Fruit fly (Drosophila melanogaster): Measurements from ENCODE around the gene CG5321.

CG5321 gene

DNA sequence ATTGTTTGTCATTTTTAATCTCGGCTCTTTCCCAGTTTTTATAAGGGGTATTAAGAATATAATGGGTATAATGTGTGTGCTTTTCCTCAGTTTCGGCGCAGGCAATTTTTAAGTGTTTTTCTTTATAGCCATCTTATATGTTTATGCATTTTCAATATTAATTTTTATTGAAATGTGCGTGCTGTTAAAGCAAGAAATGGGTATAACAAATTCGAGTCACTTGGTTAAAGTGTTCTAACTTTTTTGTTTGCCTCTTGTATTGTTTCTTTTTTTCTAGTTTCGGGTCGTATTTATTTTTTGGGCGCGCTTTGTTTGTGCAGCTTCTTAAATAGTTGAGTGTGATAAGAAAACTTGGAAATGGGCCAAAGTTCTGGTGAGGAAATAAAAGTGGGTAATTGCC lies 46.2 kb upstream of the CG5321 start (continued):
- peak; percentile 22 for TF ChIP-seq Jarid2 (GFP tag; optimal IDR thresholded peaks at IDR 0.05)
- peak; percentile 76 for TF ChIP-seq pnt (GFP tag; optimal IDR thresholded peaks at IDR 0.05)
- no peak for TF ChIP-seq CG9797 (GFP tag; optimal IDR thresholded peaks at IDR 0.05)
- no peak for TF ChIP-seq ash1 (GFP tag; optimal IDR thresholded peaks at IDR 0.05)
- TF ChIP-seq gsb-n (tag; optimal IDR thresholded peaks at IDR 0.05), result peak; percentile 68
- TF ChIP-seq Mad (GFP tag; optimal IDR thresholded peaks at IDR 0.05), result peak; percentile 12
- peak; percentile 73 for TF ChIP-seq CG17359 (tag; optimal IDR thresholded peaks at IDR 0.05)
- peak; percentile 68 for TF ChIP-seq ttk (GFP tag; IDR thresholded peaks at IDR 0.05)
- peak; percentile 10 for TF ChIP-seq lilli (GFP tag; optimal IDR thresholded peaks at IDR 0.05)
- TF ChIP-seq CG9727 (GFP tag; optimal IDR thresholded peaks at IDR 0.05), result peak; percentile 58
- TF ChIP-seq CG11093 (GFP tag; IDR thresholded peaks at IDR 0.05), result peak; percentile 42; the same call in 1 of the 3 replicates
- TF ChIP-seq D19B (GFP tag; optimal IDR thresholded peaks at IDR 0.05), result peak; percentile 85
- no peak for TF ChIP-seq abd-A (tag; optimal IDR thresholded peaks at IDR 0.05)
- peak; percentile 32; the same call in 1 of the 2 replicates for TF ChIP-seq wor (GFP tag; IDR thresholded peaks at IDR 0.05)
- TF ChIP-seq D (optimal IDR thresholded peaks at IDR 0.05), result no peak
- peak; percentile 69 for TF ChIP-seq D (GFP tag; optimal IDR thresholded peaks at IDR 0.05)
- TF ChIP-seq gem (tag; optimal IDR thresholded peaks at IDR 0.05), result peak; percentile 81
- TF ChIP-seq fd102C (GFP tag; optimal IDR thresholded peaks at IDR 0.05), result no peak
- TF ChIP-seq ems (GFP tag; optimal IDR thresholded peaks at IDR 0.05), result peak; percentile 47
- TF ChIP-seq Hmr (GFP tag; optimal IDR thresholded peaks at IDR 0.05), result peak; percentile 65
- TF ChIP-seq CG10565 (GFP tag; optimal IDR thresholded peaks at IDR 0.05), result no peak
- peak; percentile 67 for TF ChIP-seq CG17568 (GFP tag; optimal IDR thresholded peaks at IDR 0.05)
- no peak for TF ChIP-seq cad (GFP tag; optimal IDR thresholded peaks at IDR 0.05)
- peak; percentile 53 for TF ChIP-seq Xbp1 (GFP tag; optimal IDR thresholded peaks at IDR 0.05)
- peak; percentile 31 for TF ChIP-seq pho (GFP tag; optimal IDR thresholded peaks at IDR 0.05)
- TF ChIP-seq CG13624 (GFP tag; optimal IDR thresholded peaks at IDR 0.05), result no peak
- no peak for TF ChIP-seq cas (GFP tag; IDR thresholded peaks at IDR 0.05)
- peak; percentile 55 for TF ChIP-seq CG18619 (GFP tag; optimal IDR thresholded peaks at IDR 0.05)
- TF ChIP-seq ERR (GFP tag; optimal IDR thresholded peaks at IDR 0.05), result no peak
- peak; percentile 53 for TF ChIP-seq stc (GFP tag; IDR thresholded peaks at IDR 0.05)
- TF ChIP-seq CG34376 (GFP tag; optimal IDR thresholded peaks at IDR 0.05), result no peak
- TF ChIP-seq CG2889 (GFP tag; IDR thresholded peaks at IDR 0.05), result no peak
- TF ChIP-seq fru (optimal IDR thresholded peaks at IDR 0.05), result no peak
- TF ChIP-seq HHEX (GFP tag; optimal IDR thresholded peaks at IDR 0.05), result peak; percentile 35
- TF ChIP-seq CG42726 (GFP tag; IDR thresholded peaks at IDR 0.05; ENCODE audit: partially characterized antibody), result no peak
- peak; percentile 33 for TF ChIP-seq gcm (GFP tag; optimal IDR thresholded peaks at IDR 0.05)
- peak; percentile 53; the same call in 2 of the 3 replicates for TF ChIP-seq dysf (GFP tag; IDR thresholded peaks at IDR 0.05)
- no peak for TF ChIP-seq CG14860 (GFP tag; IDR thresholded peaks at IDR 0.05; ENCODE audit: partially characterized antibody)
- no peak for TF ChIP-seq Doc3 (GFP tag; IDR thresholded peaks at IDR 0.05; ENCODE audit: partially characterized antibody)
- peak; percentile 41 for TF ChIP-seq CG14965 (GFP tag; optimal IDR thresholded peaks at IDR 0.05; ENCODE audit: borderline replicate concordance)
- TF ChIP-seq Sox100B (GFP tag; optimal IDR thresholded peaks at IDR 0.05), result peak; percentile 59
- peak; percentile 43 for TF ChIP-seq bcd (GFP tag; optimal IDR thresholded peaks at IDR 0.05)
- no peak for TF ChIP-seq pan (optimal IDR thresholded peaks at IDR 0.05)
- peak in 1 of 2 experiments; percentile 35 for TF ChIP-seq pan (GFP tag; optimal IDR thresholded peaks at IDR 0.05 in 1 of 2, IDR thresholded peaks at IDR 0.05 in 1 of 2)
- no peak for TF ChIP-seq hth (optimal IDR thresholded peaks at IDR 0.05)
- no peak for TF ChIP-seq CG4404 (GFP tag; IDR thresholded peaks at IDR 0.05)
- TF ChIP-seq CG33557 (GFP tag; optimal IDR thresholded peaks at IDR 0.05), result peak; percentile 56
- TF ChIP-seq nmo (GFP tag; optimal IDR thresholded peaks at IDR 0.05), result peak; percentile 72
- TF ChIP-seq cato (GFP tag; optimal IDR thresholded peaks at IDR 0.05; ENCODE audit: borderline replicate concordance), result peak; percentile 3
- TF ChIP-seq sob (GFP tag; IDR thresholded peaks at IDR 0.05), result 0 out of 2 replicates have a peak, but pooled peaks have one; percentile 28
- peak; percentile 60 for TF ChIP-seq CG31441 (GFP tag; IDR thresholded peaks at IDR 0.05)

Data from whole organism, embryonic.